Worm (Caenorhabditis elegans) whole organism, late embryonic: ENCODE results near the gene srw-71.

Experiments
- T23F11.4 ChIP-seq: fragments of 200-800 bp; sonication (Bioruptor generic); optimal IDR thresholded peaks from 2 replicates; lab custom pipeline; 2018; ENCODE audit warnings: mild to moderate bottlenecking, missing genetic modification characterization, missing compliant biosample characterization
- hlh-6 ChIP-seq: sonication (generic microtip); optimal IDR thresholded peaks from 2 replicates; lab custom pipeline; 2016; ENCODE audit warnings: missing genotype, missing genetic modification characterization, missing compliant biosample characterization
- madf-2 ChIP-seq: sonication (generic microtip); optimal IDR thresholded peaks from 2 replicates; lab custom pipeline; 2017; ENCODE audit warnings: missing genetic modification characterization, missing compliant biosample characterization
- mec-3 ChIP-seq: sonication (generic microtip); optimal IDR thresholded peaks from 2 replicates; lab custom pipeline; 2016; ENCODE audit warnings: borderline replicate concordance, missing genetic modification characterization, missing compliant biosample characterization
- nhr-11 ChIP-seq: fragments of 150-350 bp; optimal IDR thresholded peaks from 2 replicates; lab custom pipeline; 2014; ENCODE audit warnings: missing biosample characterization, missing genetic modification characterization
- pag-3 ChIP-seq: sonication (generic microtip); optimal IDR thresholded peaks from 2 replicates; lab custom pipeline; 2016; ENCODE audit warnings: missing compliant biosample characterization, missing genetic modification characterization, borderline replicate concordance
- pat-9 ChIP-seq: fragments of 200-800 bp; sonication (Bioruptor generic); optimal IDR thresholded peaks from 2 replicates; lab custom pipeline; 2018; ENCODE audit warnings: mild to moderate bottlenecking, missing genetic modification characterization, moderate library complexity, missing compliant biosample characterization
- pqm-1 ChIP-seq: sonication (generic microtip); optimal IDR thresholded peaks from 2 replicates; lab custom pipeline; 2016; ENCODE audit warnings: missing genetic modification characterization, missing compliant biosample characterization
- rnt-1 ChIP-seq: sonication (generic microtip); optimal IDR thresholded peaks from 2 replicates; lab custom pipeline; 2016; ENCODE audit warnings: missing genetic modification characterization, missing compliant biosample characterization
- sdc-2 ChIP-seq: sonication (generic microtip); optimal IDR thresholded peaks from 2 replicates; lab custom pipeline; 2016; ENCODE audit warnings: missing genotype, missing genetic modification characterization, missing compliant biosample characterization
- sox-4 ChIP-seq: sonication (generic microtip); optimal IDR thresholded peaks from 2 replicates; lab custom pipeline; 2017; ENCODE audit warnings: mild to moderate bottlenecking, missing genetic modification characterization, inconsistent platforms, missing compliant biosample characterization
- unc-42 ChIP-seq: sonication (generic microtip); optimal IDR thresholded peaks from 2 replicates; lab custom pipeline; 2016; ENCODE audit warnings: missing genotype, missing genetic modification characterization, missing compliant biosample characterization

- TF ChIP-seq pag-3 (tag; lab: Kevin White, UChicago), result no peak
- no peak for TF ChIP-seq rnt-1 (tag; lab: Kevin White, UChicago)
- no peak for TF ChIP-seq pat-9 (tag; lab: Kevin White, UChicago)
- no peak for TF ChIP-seq unc-42 (tag; lab: Kevin White, UChicago)
- no peak for TF ChIP-seq nhr-11 (tag; lab: Kevin White, UChicago)
- no peak for TF ChIP-seq T23F11.4 (GFP tag; lab: Kevin White, UChicago)
- no peak for TF ChIP-seq sox-4 (tag; lab: Kevin White, UChicago)
- no peak for TF ChIP-seq hlh-6 (tag; lab: Kevin White, UChicago)
- no peak for TF ChIP-seq madf-2 (tag; lab: Kevin White, UChicago)
- TF ChIP-seq mec-3 (tag; lab: Kevin White, UChicago), result no peak
- no peak for TF ChIP-seq pqm-1
- no peak for TF ChIP-seq sdc-2 (tag; lab: Kevin White, UChicago)
These were observed 18.4 kb upstream of the srw-71 start, which contains the start of gene try-12 for ce11 chrV:7449303-7449827.
